Worm (Caenorhabditis elegans) whole organism, mixed stage, embryonic: Measurements from ENCODE around the gene F23H11.7.

Experiments
- M03D4.4 ChIP-seq: sonication (generic microtip); optimal IDR thresholded peaks from 2 replicates; lab custom pipeline; 2017; ENCODE audit warnings: mild to moderate bottlenecking, missing genetic modification characterization, missing compliant biosample characterization
- bed-3 ChIP-seq: fragments of 200-800 bp; sonication (Bioruptor generic); optimal IDR thresholded peaks from 3 replicates; lab custom pipeline; 2018; ENCODE audit warnings: mild to moderate bottlenecking, missing genetic modification characterization, moderate library complexity, missing compliant biosample characterization
- blmp-1 ChIP-seq: fragments of 150-350 bp; optimal IDR thresholded peaks from 2 replicates; lab custom pipeline; 2014; ENCODE audit warnings: missing biosample characterization, missing genetic modification characterization
- ceh-39 ChIP-seq: fragments of 150-350 bp; optimal IDR thresholded peaks from 2 replicates; lab custom pipeline; 2014; ENCODE audit warnings: missing biosample characterization, missing genetic modification characterization
- ceh-43 ChIP-seq: fragments of 200-800 bp; sonication (Bioruptor generic); optimal IDR thresholded peaks from 2 replicates; lab custom pipeline; 2018; ENCODE audit warnings: mild to moderate bottlenecking, missing genetic modification characterization, moderate library complexity, missing compliant biosample characterization
- ceh-83 ChIP-seq: fragments of 200-800 bp; sonication (Bioruptor generic); optimal IDR thresholded peaks from 2 replicates; lab custom pipeline; 2018; ENCODE audit warnings: mild to moderate bottlenecking, missing genetic modification characterization, missing compliant biosample characterization
- ces-1 ChIP-seq: fragments of 150-350 bp; optimal IDR thresholded peaks from 2 replicates; lab custom pipeline; 2014; ENCODE audit warnings: missing biosample characterization, missing genetic modification reagents, missing genetic modification characterization
- cnd-1 ChIP-seq: fragments of 200-800 bp; sonication (Bioruptor generic); optimal IDR thresholded peaks from 2 replicates; lab custom pipeline; 2018; ENCODE audit warnings: mild to moderate bottlenecking, missing genetic modification characterization, missing compliant biosample characterization
- drap-1 ChIP-seq: fragments of 200-800 bp; sonication (Bioruptor generic); optimal IDR thresholded peaks from 3 replicates; lab custom pipeline; 2018; ENCODE audit warnings: mild to moderate bottlenecking, missing genetic modification characterization, missing compliant biosample characterization
- elt-1 ChIP-seq: sonication (generic microtip); optimal IDR thresholded peaks from 2 replicates; lab custom pipeline; 2017; ENCODE audit warnings: missing genetic modification characterization, mild to moderate bottlenecking, missing compliant biosample characterization, antibody characterized with exemption, moderate library complexity, borderline replicate concordance; ENCODE audit not compliant: insufficient read depth
- elt-3 ChIP-seq: fragments of 150-350 bp; optimal IDR thresholded peaks from 2 replicates; lab custom pipeline; 2014; ENCODE audit warnings: missing biosample characterization, missing genetic modification characterization
- flh-1 ChIP-seq: fragments of 200-800 bp; sonication (Bioruptor generic); optimal IDR thresholded peaks from 2 replicates; lab custom pipeline; 2018; ENCODE audit warnings: mild to moderate bottlenecking, missing genetic modification characterization, moderate library complexity, missing compliant biosample characterization
- hlh-1 ChIP-seq: fragments of 150-350 bp; optimal IDR thresholded peaks from 2 replicates; lab custom pipeline; 2014; ENCODE audit warnings: missing biosample characterization, missing genetic modification reagents, missing genetic modification characterization
- lin-13 ChIP-seq: fragments of 150-350 bp; optimal IDR thresholded peaks from 2 replicates; lab custom pipeline; 2014; ENCODE audit warnings: missing biosample characterization, missing genetic modification characterization
- lin-32 ChIP-seq: fragments of 200-800 bp; sonication (Bioruptor generic); optimal IDR thresholded peaks from 2 replicates; lab custom pipeline; 2018; ENCODE audit warnings: mild to moderate bottlenecking, missing genetic modification characterization, missing compliant biosample characterization
- lsy-2 ChIP-seq: fragments of 150-350 bp; optimal IDR thresholded peaks from 2 replicates; lab custom pipeline; 2014; ENCODE audit warnings: missing biosample characterization, missing genetic modification characterization
- mab-5 ChIP-seq: fragments of 150-350 bp; optimal IDR thresholded peaks from 2 replicates; lab custom pipeline; 2014; ENCODE audit warnings: missing biosample characterization, missing genetic modification characterization
- mep-1 ChIP-seq: fragments of 150-350 bp; optimal IDR thresholded peaks from 2 replicates; lab custom pipeline; 2017; ENCODE audit warnings: missing biosample characterization, missing genetic modification reagents, missing genetic modification characterization, inconsistent platforms
- mls-2 ChIP-seq: sonication (generic microtip); optimal IDR thresholded peaks from 2 replicates; lab custom pipeline; 2016; ENCODE audit warnings: mild to moderate bottlenecking, missing genetic modification characterization, moderate library complexity, missing compliant biosample characterization
- nhr-12 ChIP-seq: fragments of 150-350 bp; optimal IDR thresholded peaks from 2 replicates; lab custom pipeline; 2014; ENCODE audit warnings: missing biosample characterization, missing genetic modification characterization
- nhr-2 ChIP-seq: fragments of 150-350 bp; optimal IDR thresholded peaks from 2 replicates; lab custom pipeline; 2014; ENCODE audit warnings: missing biosample characterization, missing genetic modification characterization
- nhr-237 ChIP-seq: fragments of 150-350 bp; optimal IDR thresholded peaks from 2 replicates; lab custom pipeline; 2014; ENCODE audit warnings: missing biosample characterization, missing genetic modification characterization
- nhr-28 ChIP-seq: fragments of 150-350 bp; optimal IDR thresholded peaks from 2 replicates; lab custom pipeline; 2014; ENCODE audit warnings: missing biosample characterization, missing genetic modification characterization
- nhr-76 ChIP-seq: sonication (generic microtip); optimal IDR thresholded peaks from 2 replicates; lab custom pipeline; 2017; ENCODE audit warnings: missing biosample characterization, missing genetic modification characterization
- pha-4 ChIP-seq: fragments of 150-350 bp; optimal IDR thresholded peaks from 2 replicates; lab custom pipeline; 2018; ENCODE audit warnings: missing biosample characterization, missing genetic modification reagents, missing genetic modification characterization
- sem-2 ChIP-seq: fragments of 200-800 bp; sonication (Bioruptor generic); optimal IDR thresholded peaks from 2 replicates; lab custom pipeline; 2018; ENCODE audit warnings: mild to moderate bottlenecking, missing genetic modification characterization, missing compliant biosample characterization
- snpc-4 ChIP-seq: fragments of 150-350 bp; optimal IDR thresholded peaks from 2 replicates; lab custom pipeline; 2014; ENCODE audit warnings: missing biosample characterization, missing genetic modification characterization
- sptf-1 ChIP-seq: sonication (generic microtip); optimal IDR thresholded peaks from 2 replicates; lab custom pipeline; 2017; ENCODE audit warnings: mild to moderate bottlenecking, missing genetic modification characterization, moderate library complexity, missing compliant biosample characterization
- tbx-8 ChIP-seq: fragments of 200-800 bp; sonication (Bioruptor generic); optimal IDR thresholded peaks from 2 replicates; lab custom pipeline; 2018; ENCODE audit warnings: mild to moderate bottlenecking, missing genetic modification characterization, moderate library complexity, missing compliant biosample characterization
- unc-120 ChIP-seq: sonication (generic microtip); optimal IDR thresholded peaks from 2 replicates; lab custom pipeline; 2017; ENCODE audit warnings: missing genetic modification characterization, missing compliant biosample characterization; ENCODE audit not compliant: poor library complexity, severe bottlenecking
- unc-62 ChIP-seq: fragments of 150-350 bp; optimal IDR thresholded peaks from 2 replicates; lab custom pipeline; 2014; ENCODE audit warnings: missing biosample characterization, missing genetic modification reagents, missing genetic modification characterization
- zip-8 ChIP-seq: fragments of 150-350 bp; optimal IDR thresholded peaks from 2 replicates; lab custom pipeline; 2014; ENCODE audit warnings: missing biosample characterization, missing genetic modification characterization

The F23H11.7 gene

DNA sequence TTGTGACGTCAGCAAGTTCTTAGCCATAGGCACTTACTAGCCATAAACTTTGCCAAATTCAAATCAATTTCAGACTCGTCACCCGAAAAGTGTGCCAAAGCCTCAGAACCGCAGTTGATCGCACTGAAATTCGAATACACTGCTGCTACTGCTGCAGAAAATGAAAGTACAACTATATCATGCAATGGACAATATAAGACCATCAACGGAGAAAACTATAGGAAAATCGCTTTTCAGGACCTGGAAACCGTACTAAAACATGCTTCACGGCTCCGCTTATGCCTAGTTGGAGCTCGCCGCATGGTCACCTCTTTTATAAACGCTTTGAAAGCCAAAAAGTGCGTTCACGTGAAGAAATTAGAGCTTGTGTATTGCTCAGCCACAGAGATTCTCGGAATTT is 19.3 kb upstream of the F23H11.7 start, which contains the start of gene fbxa-22:
Gene fbxa-22 (plus strand): TSS at position 301 of the 400 bp plus-strand sequence.
- TF ChIP-seq mab-5 (tag; lab: Kevin White, UChicago) (no peak), lin-32 (GFP tag; lab: Kevin White, UChicago) (no peak), mep-1 (tag; lab: Kevin White, UChicago) (no peak), lsy-2 (tag; lab: Kevin White, UChicago) (no peak), blmp-1 (tag; lab: Kevin White, UChicago) (no peak), nhr-76 (no peak), mls-2 (no peak), zip-8 (tag; lab: Kevin White, UChicago) (no peak), lin-13 (tag; lab: Kevin White, UChicago) (no peak), ceh-43 (GFP tag; lab: Kevin White, UChicago) (no peak), nhr-12 (tag; lab: Kevin White, UChicago) (no peak), elt-3 (no peak), nhr-2 (tag; lab: Kevin White, UChicago) (no peak)

ce11 chrIII:937961-938360 is 18.7 kb upstream of the F23H11.7 start, which contains the start of gene fbxa-56:
Gene fbxa-56, minus strand, starts transcription at chrIII:938061.
- TF ChIP-seq lsy-2 (tag; lab: Kevin White, UChicago) (no peak), unc-62 (GFP tag; lab: Kevin White, UChicago) (no peak), ceh-39 (tag; lab: Kevin White, UChicago) (no peak), ces-1 (no peak), hlh-1 (no peak), blmp-1 (tag; lab: Kevin White, UChicago) (no peak), zip-8 (tag; lab: Kevin White, UChicago) (no peak), tbx-8 (no peak), pha-4 (no peak), nhr-28 (tag; lab: Kevin White, UChicago) (no peak), flh-1 (no peak)

DNA sequence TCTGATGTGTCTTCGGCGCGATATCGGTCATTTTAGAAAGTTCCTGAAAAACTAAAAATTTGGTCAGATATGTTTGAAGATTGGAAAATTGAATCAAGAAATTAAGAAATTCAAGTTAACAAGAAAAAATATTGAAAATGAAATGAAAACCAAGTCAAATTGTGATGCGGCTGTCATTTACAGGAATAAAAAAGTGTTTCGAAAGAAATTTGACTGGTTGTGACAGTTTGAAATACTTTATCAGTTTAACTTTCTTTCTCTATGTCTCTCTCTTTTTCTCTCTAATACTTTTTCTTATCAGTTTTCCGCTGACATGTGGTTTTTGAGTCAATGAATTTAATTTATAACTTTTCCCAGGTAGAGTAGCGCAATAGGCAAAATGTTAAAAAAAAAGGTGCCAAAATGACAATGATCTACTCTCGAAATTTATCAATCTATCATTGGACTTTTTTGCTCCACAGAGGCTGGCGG is 16.9 kb upstream of the F23H11.7 start, which contains the start of gene fbxa-55:
Gene fbxa-55 (minus strand): TSS at position 51 of the 471 bp plus-strand sequence.
- TF ChIP-seq tbx-8 (no peak), ceh-43 (GFP tag; lab: Kevin White, UChicago) (no peak), elt-3 (no peak), snpc-4 (tag; lab: Kevin White, UChicago) (no peak), drap-1 (GFP tag; lab: Kevin White, UChicago) (no peak), mls-2 (no peak), elt-1 (tag; lab: Kevin White, UChicago) (no peak), ceh-39 (tag; lab: Kevin White, UChicago) (no peak), ceh-83 (no peak)

ce11 chrIII:931405-931804 is 12.2 kb upstream of the F23H11.7 start:
- TF ChIP-seq ceh-83 (peak; percentile 75), sem-2 (peak; percentile 44), ceh-43 (GFP tag; lab: Kevin White, UChicago) (peak; percentile 50), mls-2 (peak; percentile 95), bed-3 (GFP tag; lab: Kevin White, UChicago) (peak; percentile 72), cnd-1 (tag; lab: Kevin White, UChicago) (peak; percentile 49), unc-120 (tag; lab: Kevin White, UChicago) (peak; percentile 49), sptf-1 (tag; lab: Kevin White, UChicago) (peak; percentile 96), lin-32 (GFP tag; lab: Kevin White, UChicago) (peak; percentile 85), M03D4.4 (tag; lab: Kevin White, UChicago) (peak; percentile 91), tbx-8 (peak; percentile 88)
- TF ChIP-seq, all 35 proteins: peak for 11; not testable (repeated sequence) for 24

DNA sequence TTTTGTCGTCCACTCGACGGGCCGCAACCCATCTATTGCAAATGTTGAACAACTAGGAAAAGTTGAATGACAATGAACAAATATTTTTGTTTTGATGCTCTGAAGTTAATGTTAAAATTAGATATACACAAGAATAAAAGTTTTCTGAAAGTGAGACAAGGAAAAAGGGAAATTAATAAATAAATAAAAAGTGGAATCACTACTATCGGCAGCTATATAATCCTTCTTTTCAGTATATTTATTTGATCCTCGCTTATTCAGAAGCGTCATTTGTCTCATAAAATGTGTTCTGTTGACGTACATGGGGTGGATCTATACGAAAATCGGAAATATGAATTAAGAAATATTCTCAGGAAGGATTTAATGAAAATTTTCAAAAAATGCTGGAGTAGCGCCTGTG is 7.0 kb upstream of the F23H11.7 start, which contains the start of gene pef-1:
Gene pef-1 (minus strand): TSS at position 101 of the 400 bp plus-strand sequence.
- TF ChIP-seq nhr-237 (tag; lab: Kevin White, UChicago) = no peak
- TF ChIP-seq elt-3 = no peak
- no peak for TF ChIP-seq zip-8 (tag; lab: Kevin White, UChicago)
- TF ChIP-seq drap-1 (GFP tag; lab: Kevin White, UChicago) = no peak
- TF ChIP-seq nhr-76 = no peak
